Worm (Caenorhabditis elegans): ENCODE measurements around the gene C18A3.3.

ce11 chrII:5668830-5669229 is 47.3 kb upstream of the C18A3.3 start, which contains the start of gene C25H3.7:
- TF ChIP-seq vab-7 (GFP tag; IDR thresholded peaks at IDR 0.05) (no peak), snpc-4 (tag; optimal IDR thresholded peaks at IDR 0.05) (no peak), ztf-11 (tag; optimal IDR thresholded peaks at IDR 0.05) (no peak)
